Worm (Caenorhabditis elegans) whole organism, young adult: ENCODE results near the gene T13C5.7.

Source experiments
- Y79H2A.3 ChIP-seq: fragments of 200-800 bp; sonication (Bioruptor generic); conservative IDR thresholded peaks from 2 replicates; pipeline ENCODE4 v1.3.6; 2022; ENCODE audit warnings: missing genetic modification reagents, missing genetic modification characterization, missing compliant biosample characterization
- Y95B8A.8 ChIP-seq: fragments of 200-800 bp; sonication (Bioruptor generic); IDR thresholded peaks from 2 replicates; pipeline ENCODE4 v1.3.6; 2022; ENCODE audit warnings: missing genetic modification reagents, missing genetic modification characterization, missing compliant biosample characterization
- ama-1 ChIP-seq, 3 experiments: fragments of 150-350 bp in 1 of 3; sonication (generic microtip) in 2 of 3; optimal IDR thresholded peaks; 2 replicates each; lab custom pipeline; 2014 to 2018; ENCODE audit warnings: missing biosample characterization in 2 of 3, missing genetic modification characterization in 2 of 3, missing genetic modification reagents in 2 of 3
- tbx-9 ChIP-seq: sonication (generic microtip); optimal IDR thresholded peaks from 2 replicates; lab custom pipeline; 2016; ENCODE audit warnings: borderline replicate concordance, missing genetic modification characterization, inconsistent platforms, missing compliant biosample characterization

DNA sequence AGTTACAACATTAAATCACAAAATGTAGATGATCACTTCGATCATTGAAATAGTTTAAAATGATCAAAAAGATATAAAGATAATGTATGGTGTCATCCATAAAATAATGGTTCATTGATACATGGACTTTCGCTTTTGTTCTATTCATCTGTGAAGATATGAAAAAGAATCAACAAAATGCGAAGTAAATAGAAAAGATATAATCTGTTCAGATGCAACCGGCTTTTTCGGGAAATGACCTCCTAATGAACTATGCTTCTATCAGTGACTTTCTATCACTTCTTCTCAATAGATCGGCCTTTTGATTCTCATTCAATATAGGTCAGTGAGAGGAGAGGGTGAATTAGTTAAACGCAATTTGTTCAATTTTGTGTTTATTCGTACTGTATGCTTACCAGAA, 1.4 kb upstream of the T13C5.7 start:
- TF ChIP-seq Y79H2A.3 (GFP tag; lab: Robert Waterston, UW) (no peak), ama-1 (optimal IDR thresholded peaks at IDR 0.05; lab: Kevin White, UChicago) (no peak), ama-1 (GFP tag; optimal IDR thresholded peaks at IDR 0.05; lab: Kevin White, UChicago) (no peak), tbx-9 (tag; lab: Kevin White, UChicago) (no peak), Y95B8A.8 (GFP tag; lab: Robert Waterston, UW) (no peak)
